Worm (Caenorhabditis elegans) whole organism, L1 larva: ENCODE data around the gene lelo-2.

Experiments
- efl-1 ChIP-seq, 4 experiments: fragments of 150-350 bp; optimal IDR thresholded peaks in 3 of 4; peaks in 1 of 4; 1 replicate in 1 of 4; 2 replicates in 3 of 4; lab custom pipeline; 2014; ENCODE audit warnings: missing biosample characterization in 2 of 4, missing genetic modification characterization in 2 of 4, missing genetic modification reagents in 2 of 4
- nhr-28 ChIP-seq: fragments of 150-350 bp; optimal IDR thresholded peaks from 2 replicates; lab custom pipeline; 2014; ENCODE audit warnings: missing biosample characterization, missing genetic modification characterization
- nhr-76 ChIP-seq: sonication (generic microtip); optimal IDR thresholded peaks from 2 replicates; lab custom pipeline; 2017; ENCODE audit warnings: missing biosample characterization, missing genetic modification characterization
- ztf-11 ChIP-seq, 2 experiments: sonication (generic microtip); optimal IDR thresholded peaks; 2 replicates each; lab custom pipeline; 2016 to 2017; ENCODE audit warnings: missing genetic modification characterization in 2 of 2, missing biosample characterization in 1 of 2, missing compliant biosample characterization in 1 of 2

DNA sequence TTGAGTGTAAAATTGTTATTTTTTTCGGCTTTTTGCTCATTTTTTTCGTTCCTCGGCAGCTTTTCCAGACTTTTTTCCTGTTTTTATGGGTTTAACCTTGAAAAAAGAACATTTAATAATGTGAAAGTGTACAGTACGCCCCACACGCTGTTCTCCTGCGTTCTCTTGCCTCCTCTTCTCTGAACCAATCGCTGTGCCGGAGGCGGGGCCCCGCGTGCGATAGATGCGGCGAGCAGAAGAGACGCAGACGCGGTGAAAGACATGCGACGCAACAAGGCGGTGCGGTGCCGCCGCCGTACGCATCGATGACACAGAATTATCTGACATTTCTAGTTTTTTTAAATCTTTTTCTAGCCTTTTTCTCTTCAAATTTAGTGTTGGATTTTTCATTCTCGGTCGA is 9.7 kb upstream of the lelo-2 start:
- TF ChIP-seq ztf-11 (tag; optimal IDR thresholded peaks at IDR 0.05; lab: Kevin White, UChicago) (no peak), nhr-76 (tag; lab: Kevin White, UChicago) (no peak), nhr-28 (tag; lab: Kevin White, UChicago) (no peak), efl-1 (optimal IDR thresholded peaks at IDR 0.05; lab: Kevin White, UChicago) (no peak), efl-1 (GFP tag; optimal IDR thresholded peaks at IDR 0.05 in 1 of 2; lab: Kevin White, UChicago) (no peak)
